4 worm cellular contexts compared by ENCODE assay signal in the genomic region with DNA sequence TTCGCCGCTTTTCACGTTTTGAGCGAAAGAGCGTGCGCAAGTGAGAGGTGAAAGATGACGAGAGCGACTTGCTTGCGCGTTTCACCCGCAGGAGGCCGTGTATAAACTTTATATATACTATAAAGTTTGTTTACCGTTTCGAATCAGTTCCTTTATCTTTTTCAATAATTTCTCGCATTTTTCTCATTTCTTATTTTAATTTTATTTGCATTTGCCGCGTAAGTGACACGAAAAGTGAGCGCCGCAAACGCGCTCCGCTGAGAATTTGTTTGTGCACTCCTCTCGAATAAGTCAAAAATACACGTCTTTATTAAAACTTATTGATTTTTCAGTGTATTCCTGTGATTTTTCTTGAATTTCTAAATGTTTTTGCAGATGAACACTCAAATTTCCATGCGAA.
TF ChIP-seq lines count a peak whose summit lies in the region.

Gene mrpl-55 (plus strand): TSS at position 364 of the 400 bp plus-strand sequence.

TF ChIP-seq in whole organism, L2 larva, 48 proteins besides CTCF, POLR2A, EP300 and RAD21 (continued from another document):
- TF ChIP-seq ZK546.5 (tag; optimal IDR thresholded peaks at IDR 0.05; lab: Kevin White, UChicago) (peak; percentile 27), unc-62 (GFP tag; optimal IDR thresholded peaks at IDR 0.05; lab: Kevin White, UChicago) (no peak), lin-13 (GFP tag; optimal IDR thresholded peaks at IDR 0.05; lab: Kevin White, UChicago) (peak; percentile 94), sma-9 (GFP tag; optimal IDR thresholded peaks at IDR 0.05; lab: Kevin White, UChicago) (peak; percentile 76), sma-9 (tag; optimal IDR thresholded peaks at IDR 0.05; lab: Kevin White, UChicago) (no peak), lin-39 (tag; optimal IDR thresholded peaks at IDR 0.05; lab: Kevin White, UChicago) (no peak), gmeb-1 (tag; optimal IDR thresholded peaks at IDR 0.05; lab: Kevin White, UChicago) (peak; percentile 96), sem-4 (tag; optimal IDR thresholded peaks at IDR 0.05; lab: Kevin White, UChicago) (peak; percentile 75), ama-1 (optimal IDR thresholded peaks at IDR 0.05; lab: Kevin White, UChicago) (peak; percentile 12), nhr-10 (tag; optimal IDR thresholded peaks at IDR 0.05; lab: Kevin White, UChicago) (no peak), nhr-77 (tag; optimal IDR thresholded peaks at IDR 0.05; lab: Kevin White, UChicago) (peak; percentile 56), nhr-12 (tag; optimal IDR thresholded peaks at IDR 0.05; lab: Kevin White, UChicago) (no peak), mab-5 (tag; optimal IDR thresholded peaks at IDR 0.05; lab: Kevin White, UChicago) (peak; percentile 14), alr-1 (tag; optimal IDR thresholded peaks at IDR 0.05; lab: Kevin White, UChicago) (peak; percentile 42), dmd-4 (tag; optimal IDR thresholded peaks at IDR 0.05; lab: Kevin White, UChicago) (no peak), blmp-1 (tag; optimal IDR thresholded peaks at IDR 0.05; lab: Kevin White, UChicago; ENCODE audit: insufficient read depth) (peak; percentile 1), zag-1 (tag; optimal IDR thresholded peaks at IDR 0.05; lab: Kevin White, UChicago) (peak; percentile 39), R02D3.7 (tag; optimal IDR thresholded peaks at IDR 0.05; lab: Kevin White, UChicago) (peak; percentile 35), aly-2 (tag; optimal IDR thresholded peaks at IDR 0.05; lab: Kevin White, UChicago) (no peak), nhr-21 (tag; optimal IDR thresholded peaks at IDR 0.05; lab: Kevin White, UChicago) (peak; percentile 88), F13H6.1 (tag; optimal IDR thresholded peaks at IDR 0.05; lab: Kevin White, UChicago) (peak; percentile 73), nhr-237 (tag; optimal IDR thresholded peaks at IDR 0.05; lab: Kevin White, UChicago) (no peak), crh-2 (tag; optimal IDR thresholded peaks at IDR 0.05; lab: Kevin White, UChicago) (peak; percentile 95), fos-1 (tag; optimal IDR thresholded peaks at IDR 0.05; lab: Kevin White, UChicago) (peak; percentile 81)

TF ChIP-seq in whole organism, L4 larva, 104 proteins besides CTCF, POLR2A, EP300 and RAD21 (continued from another document and continues in another):
- TF ChIP-seq ZK546.5 (tag; optimal IDR thresholded peaks at IDR 0.05; lab: Kevin White, UChicago) (no peak), ceh-82 (tag; optimal IDR thresholded peaks at IDR 0.05; lab: Kevin White, UChicago) (no peak), egl-27 (tag; optimal IDR thresholded peaks at IDR 0.05; lab: Kevin White, UChicago) (no peak), nhr-237 (tag; optimal IDR thresholded peaks at IDR 0.05; lab: Kevin White, UChicago) (no peak), ZK337.2 (GFP tag; IDR thresholded peaks at IDR 0.05; lab: Robert Waterston, UW) (no peak), hlh-30 (tag; optimal IDR thresholded peaks at IDR 0.05; lab: Kevin White, UChicago; ENCODE audit: insufficient read depth) (peak; percentile 75), unc-39 (tag; optimal IDR thresholded peaks at IDR 0.05; lab: Kevin White, UChicago) (no peak), ceh-44 (GFP tag; IDR thresholded peaks at IDR 0.05; lab: Robert Waterston, UW) (no peak), lim-7 (GFP tag; IDR thresholded peaks at IDR 0.05; lab: Robert Waterston, UW) (no peak), rbr-2 (tag; optimal IDR thresholded peaks at IDR 0.05; lab: Kevin White, UChicago) (peak; percentile 82), ama-1 (optimal IDR thresholded peaks at IDR 0.05; lab: Kevin White, UChicago) (no peak), Y75B8A.6 (GFP tag; IDR thresholded peaks at IDR 0.05; lab: Robert Waterston, UW) (no peak), tra-1 (GFP tag; IDR thresholded peaks at IDR 0.05; lab: Robert Waterston, UW) (no peak), nhr-41 (GFP tag; IDR thresholded peaks at IDR 0.05; lab: Robert Waterston, UW) (no peak), ztf-7 (tag; optimal IDR thresholded peaks at IDR 0.05; lab: Kevin White, UChicago) (peak; percentile 31), lin-1 (GFP tag; IDR thresholded peaks at IDR 0.05; lab: Robert Waterston, UW) (no peak), ces-1 (GFP tag; optimal IDR thresholded peaks at IDR 0.05; lab: Kevin White, UChicago) (no peak), F37D6.2 (tag; optimal IDR thresholded peaks at IDR 0.05; lab: Kevin White, UChicago) (peak; percentile 56), aha-1 (tag; lab: Kevin White, UChicago) (peak; percentile 99), hlh-11 (tag; optimal IDR thresholded peaks at IDR 0.05; lab: Kevin White, UChicago) (peak; percentile 62), nhr-77 (tag; optimal IDR thresholded peaks at IDR 0.05; lab: Kevin White, UChicago) (peak; percentile 77), madf-9 (GFP tag; conservative IDR thresholded peaks at IDR 0.05; lab: Robert Waterston, UW) (no peak), sdz-12 (GFP tag; optimal IDR thresholded peaks at IDR 0.05; lab: Kevin White, UChicago) (no peak), nhr-48 (tag; optimal IDR thresholded peaks at IDR 0.05; lab: Kevin White, UChicago) (peak; percentile 11), F44E2.7 (GFP tag; IDR thresholded peaks at IDR 0.05; lab: Robert Waterston, UW) (no peak), dmd-8 (GFP tag; IDR thresholded peaks at IDR 0.05; lab: Robert Waterston, UW) (no peak), fos-1 (tag; optimal IDR thresholded peaks at IDR 0.05; lab: Kevin White, UChicago) (no peak), ztf-11 (tag; optimal IDR thresholded peaks at IDR 0.05; lab: Kevin White, UChicago) (no peak), skn-1 (tag; optimal IDR thresholded peaks at IDR 0.05; lab: Kevin White, UChicago) (no peak), vab-7 (GFP tag; IDR thresholded peaks at IDR 0.05; lab: Robert Waterston, UW) (no peak), Y48G9A.11 (GFP tag; IDR thresholded peaks at IDR 0.05; lab: Robert Waterston, UW) (no peak), daf-12 (tag; optimal IDR thresholded peaks at IDR 0.05; lab: Kevin White, UChicago) (no peak), dmd-6 (GFP tag; IDR thresholded peaks at IDR 0.05; lab: Robert Waterston, UW) (peak; percentile 46), snpc-1.2 (GFP tag; IDR thresholded peaks at IDR 0.05; lab: Robert Waterston, UW) (0 out of 2 replicates have a peak, but pooled peaks have one; percentile 32), snpc-4 (tag; optimal IDR thresholded peaks at IDR 0.05; lab: Kevin White, UChicago) (no peak), T26A8.4 (GFP tag; IDR thresholded peaks at IDR 0.05; lab: Robert Waterston, UW) (peak; percentile 62), mxl-3 (GFP tag; optimal IDR thresholded peaks at IDR 0.05; lab: Kevin White, UChicago) (peak; percentile 1), nhr-11 (tag; optimal IDR thresholded peaks at IDR 0.05; lab: Kevin White, UChicago) (peak; percentile 65)

TF ChIP-seq in whole organism, late embryonic, 69 proteins besides CTCF, POLR2A, EP300 and RAD21 (continued from another document and continues in another):
- TF ChIP-seq che-1 (tag; optimal IDR thresholded peaks at IDR 0.05; lab: Kevin White, UChicago) (peak; percentile 14), fkh-10 (GFP tag; optimal IDR thresholded peaks at IDR 0.05; lab: Kevin White, UChicago) (no peak), F13H6.1 (tag; optimal IDR thresholded peaks at IDR 0.05; lab: Kevin White, UChicago) (no peak), nhr-11 (tag; optimal IDR thresholded peaks at IDR 0.05; lab: Kevin White, UChicago) (no peak), fax-1 (tag; optimal IDR thresholded peaks at IDR 0.05; lab: Kevin White, UChicago) (no peak), pros-1 (tag; optimal IDR thresholded peaks at IDR 0.05; lab: Kevin White, UChicago) (no peak), eyg-1 (tag; optimal IDR thresholded peaks at IDR 0.05; lab: Kevin White, UChicago) (no peak), odd-2 (tag; optimal IDR thresholded peaks at IDR 0.05; lab: Kevin White, UChicago) (no peak), pqm-1 (tag; optimal IDR thresholded peaks at IDR 0.05; lab: Kevin White, UChicago) (no peak), ceh-18 (tag; optimal IDR thresholded peaks at IDR 0.05; lab: Kevin White, UChicago) (peak; percentile 52), ceh-31 (tag; optimal IDR thresholded peaks at IDR 0.05; lab: Kevin White, UChicago) (peak; percentile 71), hlh-13 (GFP tag; optimal IDR thresholded peaks at IDR 0.05; lab: Kevin White, UChicago) (no peak), rnt-1 (tag; optimal IDR thresholded peaks at IDR 0.05; lab: Kevin White, UChicago) (no peak), T23F11.4 (GFP tag; optimal IDR thresholded peaks at IDR 0.05; lab: Kevin White, UChicago) (no peak), ama-1 (optimal IDR thresholded peaks at IDR 0.05; lab: Kevin White, UChicago) (no peak), hlh-6 (tag; optimal IDR thresholded peaks at IDR 0.05; lab: Kevin White, UChicago) (no peak), ref-2 (tag; optimal IDR thresholded peaks at IDR 0.05; lab: Kevin White, UChicago) (peak; percentile 31), dmd-4 (tag; optimal IDR thresholded peaks at IDR 0.05; lab: Kevin White, UChicago; ENCODE audit: borderline replicate concordance) (no peak), unc-42 (tag; optimal IDR thresholded peaks at IDR 0.05; lab: Kevin White, UChicago) (peak; percentile 71), ceh-34 (tag; optimal IDR thresholded peaks at IDR 0.05; lab: Kevin White, UChicago) (no peak), dve-1 (tag; optimal IDR thresholded peaks at IDR 0.05; lab: Kevin White, UChicago) (peak; percentile 58), lim-6 (tag; optimal IDR thresholded peaks at IDR 0.05; lab: Kevin White, UChicago) (no peak), ets-4 (tag; optimal IDR thresholded peaks at IDR 0.05; lab: Kevin White, UChicago) (peak; percentile 17), unc-55 (GFP tag; optimal IDR thresholded peaks at IDR 0.05; lab: Kevin White, UChicago) (peak; percentile 32), C08G9.2 (tag; optimal IDR thresholded peaks at IDR 0.05; lab: Kevin White, UChicago) (no peak), K02D7.2 (tag; optimal IDR thresholded peaks at IDR 0.05; lab: Kevin White, UChicago) (no peak), tbx-7 (tag; optimal IDR thresholded peaks at IDR 0.05; lab: Kevin White, UChicago) (no peak), npax-4 (tag; optimal IDR thresholded peaks at IDR 0.05; lab: Kevin White, UChicago) (no peak), ceh-24 (tag; optimal IDR thresholded peaks at IDR 0.05; lab: Kevin White, UChicago) (no peak), ceh-45 (GFP tag; IDR thresholded peaks at IDR 0.05; lab: Robert Waterston, UW) (no peak), ceh-2 (tag; optimal IDR thresholded peaks at IDR 0.05; lab: Kevin White, UChicago) (peak; percentile 28), syd-9 (tag; optimal IDR thresholded peaks at IDR 0.05; lab: Kevin White, UChicago) (no peak), ceh-22 (tag; optimal IDR thresholded peaks at IDR 0.05; lab: Kevin White, UChicago) (no peak), fkh-6 (tag; optimal IDR thresholded peaks at IDR 0.05; lab: Kevin White, UChicago) (no peak), sox-4 (tag; optimal IDR thresholded peaks at IDR 0.05; lab: Kevin White, UChicago) (no peak), pax-1 (tag; optimal IDR thresholded peaks at IDR 0.05; lab: Kevin White, UChicago) (peak; percentile 31), elt-2 (tag; optimal IDR thresholded peaks at IDR 0.05; lab: Kevin White, UChicago) (peak; percentile 54), ceh-30 (tag; optimal IDR thresholded peaks at IDR 0.05; lab: Kevin White, UChicago) (no peak), lin-11 (tag; optimal IDR thresholded peaks at IDR 0.05; lab: Kevin White, UChicago) (no peak), nhr-232 (tag; optimal IDR thresholded peaks at IDR 0.05; lab: Kevin White, UChicago) (no peak)

TF ChIP-seq in whole organism, mixed stage, embryonic, 35 proteins besides CTCF, POLR2A, EP300 and RAD21 (continued from another document):
- TF ChIP-seq ceh-83 (GFP tag; optimal IDR thresholded peaks at IDR 0.05; lab: Kevin White, UChicago) (no peak), sptf-1 (tag; optimal IDR thresholded peaks at IDR 0.05; lab: Kevin White, UChicago) (peak; percentile 64), ceh-43 (GFP tag; optimal IDR thresholded peaks at IDR 0.05; lab: Kevin White, UChicago) (no peak), ces-1 (GFP tag; optimal IDR thresholded peaks at IDR 0.05; lab: Kevin White, UChicago) (peak; percentile 82), M03D4.4 (tag; optimal IDR thresholded peaks at IDR 0.05; lab: Kevin White, UChicago) (no peak), lin-32 (GFP tag; optimal IDR thresholded peaks at IDR 0.05; lab: Kevin White, UChicago) (no peak)
